Worm (Caenorhabditis elegans): ENCODE measurements around the gene ZK686.2.

ce11 chrIII:7784201-7784600, 18.3 kb upstream of the ZK686.2 start:
- no peak for TF ChIP-seq nhr-77 (tag; optimal IDR thresholded peaks at IDR 0.05)
- TF ChIP-seq nhr-25 (tag; optimal IDR thresholded peaks at IDR 0.05): peak; percentile 9
- TF ChIP-seq nhr-237 (tag; optimal IDR thresholded peaks at IDR 0.05): no peak
- no peak for TF ChIP-seq lin-39 (tag; optimal IDR thresholded peaks at IDR 0.05)
- TF ChIP-seq nhr-23 (tag; optimal IDR thresholded peaks at IDR 0.05): no peak
- no peak for TF ChIP-seq fos-1 (tag; optimal IDR thresholded peaks at IDR 0.05)
